Worm (Caenorhabditis elegans) whole organism, early embryonic: Measurements from ENCODE around the gene ilcr-2.

Source experiments
- aly-1 ChIP-seq: sonication (generic microtip); optimal IDR thresholded peaks from 2 replicates; lab custom pipeline; 2016; ENCODE audit warnings: missing genetic modification characterization, missing compliant biosample characterization
- ama-1 ChIP-seq: fragments of 150-350 bp; optimal IDR thresholded peaks from 2 replicates; lab custom pipeline; 2014
- flt-1 ChIP-seq: fragments of 200-800 bp; sonication (Bioruptor generic); IDR thresholded peaks from 2 replicates; pipeline ENCODE4 v1.3.6; 2022; ENCODE audit warnings: missing genetic modification characterization, missing compliant biosample characterization
- hmg-4 ChIP-seq: fragments of 200-800 bp; sonication (Bioruptor generic); optimal IDR thresholded peaks from 2 replicates; lab custom pipeline; 2018; ENCODE audit warnings: mild to moderate bottlenecking, missing genetic modification characterization, missing compliant biosample characterization
- pes-1 ChIP-seq: fragments of 200-800 bp; sonication (Bioruptor generic); IDR thresholded peaks from 2 replicates; pipeline ENCODE4 v1.3.6; 2022; ENCODE audit warnings: missing genetic modification reagents, missing genetic modification characterization, missing compliant biosample characterization
- scrt-1 ChIP-seq: fragments of 200-800 bp; sonication (Bioruptor generic); IDR thresholded peaks from 2 replicates; pipeline ENCODE4 v1.3.6; 2022; ENCODE audit warnings: missing genetic modification characterization, missing compliant biosample characterization
- sea-1 ChIP-seq: fragments of 200-800 bp; sonication (Bioruptor generic); conservative IDR thresholded peaks from 2 replicates; pipeline ENCODE4 v1.3.6; 2022; ENCODE audit warnings: missing genetic modification characterization, missing compliant biosample characterization
- tbx-11 ChIP-seq: fragments of 200-800 bp; sonication (Bioruptor generic); IDR thresholded peaks from 2 replicates; pipeline ENCODE4 v1.3.6; 2022; ENCODE audit warnings: missing genetic modification characterization, missing compliant biosample characterization

ce11 chrII:5465729-5466408, 9.2 kb upstream of the ilcr-2 start, which contains the start of gene clr-1:
- no peak for TF ChIP-seq ama-1 (lab: Kevin White, UChicago)
- no peak for TF ChIP-seq tbx-11 (GFP tag; lab: Robert Waterston, UW)
- TF ChIP-seq sea-1 (GFP tag; lab: Robert Waterston, UW): no peak
- no peak for TF ChIP-seq hmg-4 (GFP tag; lab: Kevin White, UChicago)
- TF ChIP-seq aly-1 (tag; lab: Kevin White, UChicago): no peak
- TF ChIP-seq pes-1 (GFP tag; lab: Robert Waterston, UW): no peak
- no peak for TF ChIP-seq scrt-1 (GFP tag; lab: Robert Waterston, UW)
- no peak for TF ChIP-seq flt-1 (GFP tag; lab: Robert Waterston, UW)
